Worm (Caenorhabditis elegans): ENCODE results near the gene bath-31.

Gene bath-31

DNA sequence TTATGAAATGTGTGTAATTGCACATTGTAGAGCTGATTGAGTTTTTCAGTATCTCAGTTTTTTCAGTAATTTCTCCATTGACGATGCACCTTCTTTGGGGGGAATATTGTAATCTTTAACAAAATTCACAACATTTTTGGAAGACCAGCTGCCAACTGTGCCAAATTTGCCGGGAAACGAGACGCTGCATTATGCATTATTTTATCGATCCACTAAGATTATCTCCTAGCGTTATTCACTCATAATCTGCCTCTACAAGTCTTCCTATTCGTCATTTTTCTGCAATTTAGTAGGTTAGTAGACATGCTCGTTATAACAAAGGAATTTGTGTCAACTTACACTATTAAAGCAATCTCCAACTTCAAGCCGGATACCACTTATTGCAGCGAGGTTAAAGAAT lies at the start of gene bath-31, which contains the start of gene sdz-12:
Gene bath-31, plus strand, starts transcription at position 251 of the 400 bp plus-strand sequence.
Gene sdz-12, minus strand, starts transcription at position 101 of the 400 bp plus-strand sequence.
- no peak for TF ChIP-seq nhr-41 (GFP tag; IDR thresholded peaks at IDR 0.05)
- no peak for TF ChIP-seq vab-7 (GFP tag; IDR thresholded peaks at IDR 0.05)
- TF ChIP-seq zag-1 (tag; optimal IDR thresholded peaks at IDR 0.05), result no peak

DNA sequence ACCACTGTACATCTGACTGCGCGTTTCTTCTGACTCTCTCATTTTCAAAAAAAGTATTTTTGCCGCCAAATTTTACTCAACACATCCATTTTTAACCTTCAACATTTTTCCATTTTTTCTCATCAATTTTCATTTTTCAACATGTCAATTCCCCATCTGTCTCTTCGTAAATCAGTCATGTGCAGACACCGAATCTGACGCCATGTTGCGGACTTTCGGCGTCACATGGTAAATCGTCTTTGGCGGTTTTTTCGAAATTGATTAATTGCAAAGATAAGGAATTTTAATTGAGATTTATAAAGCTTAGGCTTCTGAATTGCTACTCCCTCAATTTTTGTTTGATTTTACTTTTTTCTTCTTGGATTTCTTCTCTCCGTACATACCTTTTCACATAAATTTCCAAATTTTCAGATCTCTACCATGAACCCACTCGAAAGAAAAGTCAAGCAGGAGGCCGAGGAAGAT lies 49.0 kb upstream of the bath-31 start, which contains the start of gene F19B10.1:
Gene F19B10.1, plus strand, starts transcription at position 415 of the 465 bp plus-strand sequence.
- no peak for TF ChIP-seq daf-12 (tag; optimal IDR thresholded peaks at IDR 0.05)
- no peak for TF ChIP-seq F49E8.2 (tag; optimal IDR thresholded peaks at IDR 0.05; ENCODE audit: borderline replicate concordance)
- TF ChIP-seq nhr-77 (tag; optimal IDR thresholded peaks at IDR 0.05), result peak; percentile 8
- peak in 1 of 2 experiments; percentile 79 for TF ChIP-seq unc-62 (GFP tag; optimal IDR thresholded peaks at IDR 0.05 in 1 of 2)
- TF ChIP-seq unc-62 (tag; optimal IDR thresholded peaks at IDR 0.05), result no peak
- no peak for TF ChIP-seq lin-29 (GFP tag; IDR thresholded peaks at IDR 0.05)
- peak; percentile 63 for TF ChIP-seq dmd-6 (GFP tag; IDR thresholded peaks at IDR 0.05)
- no peak for TF ChIP-seq nhr-6 (tag; optimal IDR thresholded peaks at IDR 0.05)
- TF ChIP-seq duxl-1 (tag; optimal IDR thresholded peaks at IDR 0.05; ENCODE audit: poor library complexity), result peak; percentile 85
- TF ChIP-seq fkh-10 (GFP tag; optimal IDR thresholded peaks at IDR 0.05), result no peak
- TF ChIP-seq ces-1 (GFP tag; optimal IDR thresholded peaks at IDR 0.05), result no peak
- no peak for TF ChIP-seq jun-1 (tag; optimal IDR thresholded peaks at IDR 0.05)
- TF ChIP-seq mes-2 (tag; optimal IDR thresholded peaks at IDR 0.05; ENCODE audit: poor library complexity, severe bottlenecking), result peak; percentile 86
- TF ChIP-seq nhr-28 (tag; optimal IDR thresholded peaks at IDR 0.05), result peak; percentile 71
- TF ChIP-seq nhr-25 (tag; optimal IDR thresholded peaks at IDR 0.05; ENCODE audit: borderline replicate concordance, insufficient read depth), result peak; percentile 9
- peak; percentile 100 for TF ChIP-seq hlh-30 (tag; optimal IDR thresholded peaks at IDR 0.05; ENCODE audit: insufficient read depth)
- TF ChIP-seq tra-1 (GFP tag; IDR thresholded peaks at IDR 0.05), result no peak
- TF ChIP-seq madf-5 (GFP tag; IDR thresholded peaks at IDR 0.05), result no peak
- peak; percentile 41 for TF ChIP-seq lin-13 (GFP tag; optimal IDR thresholded peaks at IDR 0.05)
- peak; percentile 3 for TF ChIP-seq pqm-1 (tag; optimal IDR thresholded peaks at IDR 0.05)
- TF ChIP-seq mdl-1 (tag; optimal IDR thresholded peaks at IDR 0.05), result peak in 1 of 2 experiments; percentile 66
- no peak for TF ChIP-seq ztf-7 (tag; optimal IDR thresholded peaks at IDR 0.05)
- TF ChIP-seq ceh-20 (GFP tag; IDR thresholded peaks at IDR 0.05), result peak; percentile 24; the same call in 1 of the 2 replicates
- peak; percentile 93 for TF ChIP-seq dpl-1 (GFP tag; optimal IDR thresholded peaks at IDR 0.05)
- TF ChIP-seq R02D3.7 (tag; optimal IDR thresholded peaks at IDR 0.05), result peak; percentile 45
- TF ChIP-seq unc-130 (GFP tag; optimal IDR thresholded peaks at IDR 0.05), result no peak
- no peak for TF ChIP-seq attf-4 (tag; optimal IDR thresholded peaks at IDR 0.05)
- TF ChIP-seq hlh-11 (tag; optimal IDR thresholded peaks at IDR 0.05), result peak; percentile 74
- peak; percentile 63 for TF ChIP-seq mxl-3 (GFP tag; optimal IDR thresholded peaks at IDR 0.05)

DNA sequence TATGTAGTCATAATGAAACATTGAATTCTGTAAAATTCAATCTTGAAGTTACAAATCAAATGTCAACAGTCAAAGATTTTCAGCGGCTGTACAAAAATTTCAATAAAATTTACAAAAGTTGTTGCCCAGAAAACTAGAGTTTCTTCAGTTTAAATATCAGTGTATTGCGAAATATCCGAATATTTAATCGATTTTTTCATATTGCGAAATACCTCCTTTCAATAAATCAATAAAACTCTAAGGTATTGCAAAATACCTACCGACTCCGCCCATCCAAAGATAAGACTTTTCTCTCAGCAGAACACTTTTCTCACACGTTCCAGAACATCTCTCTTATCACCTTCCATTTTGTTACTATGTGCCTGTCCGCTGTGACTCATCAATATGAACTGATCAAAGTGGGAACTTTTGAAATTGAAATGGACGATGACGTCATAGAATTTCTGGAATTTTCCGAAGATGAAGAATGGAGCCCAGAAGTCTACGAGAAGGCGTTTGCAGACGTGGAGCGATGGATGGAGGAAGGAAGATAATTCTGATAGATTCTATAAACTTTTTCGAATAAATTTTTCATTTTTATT lies 47.2 kb upstream of the bath-31 start:
- TF ChIP-seq aha-1 (tag) (no peak), ceh-28 (tag; optimal IDR thresholded peaks at IDR 0.05) (peak; percentile 40), lin-15B (tag; optimal IDR thresholded peaks at IDR 0.05) (no peak), dmd-6 (GFP tag; IDR thresholded peaks at IDR 0.05) (peak; percentile 42; the same call in 1 of the 2 replicates), daf-16 (GFP tag; optimal IDR thresholded peaks at IDR 0.05) (no peak), daf-16 (tag; optimal IDR thresholded peaks at IDR 0.05) (peak; percentile 21), pqm-1 (tag; optimal IDR thresholded peaks at IDR 0.05) (peak; percentile 5)
